Worm (Caenorhabditis elegans) whole organism, L3 larva: ENCODE data around the gene dhs-16.

Source experiments
- ceh-82 ChIP-seq: fragments of 150-350 bp; optimal IDR thresholded peaks from 2 replicates; lab custom pipeline; 2014; ENCODE audit warnings: missing biosample characterization, missing genetic modification characterization
- egl-27 ChIP-seq: sonication (generic microtip); optimal IDR thresholded peaks from 4 replicates; lab custom pipeline; 2017; ENCODE audit warnings: missing biosample characterization, missing genetic modification reagents, missing genetic modification characterization
- skn-1 ChIP-seq: fragments of 150-350 bp; optimal IDR thresholded peaks from 2 replicates; lab custom pipeline; 2014; ENCODE audit warnings: missing biosample characterization, missing genetic modification characterization

DNA sequence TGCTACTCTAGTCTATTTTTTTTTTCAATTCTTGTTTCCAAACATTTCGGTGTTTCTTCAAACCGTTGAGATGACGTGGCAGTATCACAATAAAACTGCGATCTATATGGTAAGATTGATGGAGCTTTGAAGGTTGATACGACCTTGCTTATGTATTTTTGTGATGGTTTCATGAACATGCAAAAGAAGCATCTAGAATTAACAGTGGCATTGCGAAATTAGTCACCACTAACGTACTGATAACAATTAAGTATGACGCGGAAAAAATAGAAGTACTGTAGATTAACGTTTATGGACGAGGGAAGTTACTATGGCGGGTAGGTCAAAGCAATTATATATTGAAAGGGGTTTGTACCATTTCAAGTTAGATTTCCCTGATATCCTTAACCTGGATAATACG is 28.9 kb downstream of the dhs-16 start:
- TF ChIP-seq ceh-82 (tag; lab: Kevin White, UChicago) (no peak), skn-1 (no peak), egl-27 (no peak)
